Fruit fly (Drosophila melanogaster) S2 (cell line): ENCODE measurements around the gene CG46523.

Source experiments
- CG8478 ChIP-seq: fragments of >200 bp; optimal IDR thresholded peaks from 2 replicates; lab custom pipeline; 2018
- CTCF ChIP-seq, 2 experiments: fragments of >200 bp; optimal IDR thresholded peaks; 2 replicates each; lab custom pipeline; 2018

The CG46523 gene

DNA sequence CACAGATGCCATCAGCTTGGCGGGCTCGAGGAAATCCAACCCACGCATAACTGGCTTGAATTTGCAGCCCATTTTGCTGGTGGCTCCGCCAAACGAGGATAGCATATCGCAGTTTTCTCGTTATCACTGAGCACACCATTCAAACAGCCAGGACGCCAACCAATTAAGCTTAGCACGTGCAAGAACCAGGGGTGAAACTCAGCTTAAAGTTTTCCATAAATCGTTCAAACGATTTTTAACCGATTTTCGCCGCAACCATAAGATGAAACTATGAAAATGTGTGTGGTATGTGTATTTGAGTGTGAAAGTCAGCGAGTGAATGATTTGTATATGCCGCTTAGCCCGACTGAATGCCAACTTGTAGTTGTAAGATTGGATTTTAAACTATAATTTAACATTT is 48.0 kb downstream of the CG46523 start:
- TF ChIP-seq CTCF (optimal IDR thresholded peaks at IDR 0.05; lab: Kevin White, UChicago) (peak; percentile 59 to 73), CG8478 (lab: Kevin White, UChicago) (no peak)

DNA sequence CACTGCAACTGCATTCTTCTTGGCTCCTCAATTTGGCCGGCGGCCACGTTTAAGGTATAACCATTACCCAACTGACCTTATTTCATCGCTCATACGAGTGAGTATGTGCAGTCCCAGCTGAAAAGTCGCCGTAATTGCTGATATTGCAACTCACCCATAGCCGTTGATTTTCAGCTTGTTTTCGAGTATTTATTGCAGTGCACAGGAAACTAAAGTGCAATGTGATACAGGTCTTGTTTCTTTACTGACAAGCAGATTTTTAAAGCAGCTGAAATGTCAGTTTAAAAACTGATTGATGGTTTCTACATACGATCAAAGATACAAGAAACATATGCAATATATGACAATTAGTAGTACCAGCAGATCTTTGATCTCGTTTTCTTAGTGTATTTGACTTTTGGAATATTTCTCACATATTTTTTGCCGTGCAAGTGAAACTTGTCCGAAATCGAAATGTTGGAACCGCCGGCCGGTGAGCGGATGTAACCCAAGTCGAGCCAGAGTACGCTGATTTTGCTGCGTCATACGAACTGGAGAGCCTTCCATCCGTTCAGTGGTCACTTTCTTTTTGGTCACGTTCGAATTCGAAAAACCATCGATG is 50.9 kb downstream of the CG46523 start:
- TF ChIP-seq CG8478 (lab: Kevin White, UChicago) (no peak), CTCF (optimal IDR thresholded peaks at IDR 0.05; lab: Kevin White, UChicago) (no peak)

DNA sequence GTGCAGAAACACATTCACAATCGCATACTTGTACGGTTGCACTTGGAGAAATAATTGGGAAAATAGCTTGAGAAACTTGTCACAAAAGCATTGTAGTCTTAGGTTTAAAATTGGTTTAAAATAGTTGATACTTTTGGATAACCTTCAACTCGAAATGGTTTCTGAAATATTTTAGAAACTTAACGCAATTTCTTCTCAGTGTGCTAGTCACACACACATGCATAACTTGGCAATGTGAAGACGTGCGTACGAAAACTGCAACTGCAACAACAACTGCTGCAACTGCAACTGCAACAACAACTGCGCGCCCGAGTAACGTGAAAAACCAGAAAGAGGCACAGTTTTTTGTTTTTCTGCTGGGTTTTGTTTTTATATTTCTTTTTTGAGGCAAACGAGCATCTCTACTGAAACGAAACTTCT is 52.8 kb downstream of the CG46523 start:
- TF ChIP-seq CG8478 (lab: Kevin White, UChicago) (no peak), CTCF (optimal IDR thresholded peaks at IDR 0.05; lab: Kevin White, UChicago) (no peak)

DNA sequence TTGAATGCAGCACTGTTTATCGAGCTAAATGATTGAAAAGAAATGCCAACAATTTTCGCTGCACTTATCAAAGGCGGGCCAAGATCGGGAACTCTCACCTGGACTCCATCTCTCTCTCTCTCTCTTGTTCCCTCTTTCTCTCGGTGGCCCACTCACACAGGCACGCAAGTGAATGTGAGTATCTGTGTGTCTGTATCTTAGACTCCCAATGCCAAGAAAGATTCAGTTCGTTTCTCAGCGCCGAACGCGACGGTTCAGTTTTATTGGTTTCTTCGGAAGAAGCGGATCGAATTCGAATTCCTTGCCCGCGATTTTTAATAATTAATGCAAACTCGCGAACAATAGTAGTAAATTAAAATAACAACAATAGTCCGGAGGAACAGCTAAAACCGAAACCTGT is 53.5 kb downstream of the CG46523 start, which contains the start of gene Tmhs:
Gene Tmhs (plus strand): TSS at position 222 of the 400 bp plus-strand sequence.
- TF ChIP-seq CTCF (optimal IDR thresholded peaks at IDR 0.05; lab: Kevin White, UChicago), result no peak
- TF ChIP-seq CG8478 (lab: Kevin White, UChicago), result no peak

DNA sequence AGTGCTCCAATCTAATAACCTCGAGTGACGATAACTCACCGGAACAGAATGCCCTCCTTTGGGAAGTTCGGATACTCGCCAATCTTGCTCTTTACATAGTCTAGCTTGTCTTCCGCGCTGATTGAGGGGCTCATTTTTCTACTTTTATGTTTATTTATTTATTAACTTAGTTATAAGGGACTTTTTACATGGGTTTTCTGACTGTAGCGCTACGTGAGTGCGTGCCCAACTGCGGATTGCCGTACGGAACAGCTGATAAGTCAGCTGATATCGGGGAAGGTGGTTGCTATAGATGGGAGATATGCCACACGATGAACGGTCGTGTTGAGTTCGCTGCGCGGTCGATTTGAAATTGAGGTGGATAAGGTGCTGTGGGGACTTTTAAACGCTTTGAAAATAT is 54.3 kb downstream of the CG46523 start, which contains the start of gene Aprt:
Gene Aprt (minus strand): TSS at position 368 of the 400 bp plus-strand sequence.
- no peak for TF ChIP-seq CG8478 (lab: Kevin White, UChicago)
